Fruit fly (Drosophila melanogaster) whole organism, embryonic: ENCODE results near the gene CG13117.

Experiments used
- ATbp ChIP-seq: fragments of 200-800 bp; sonication (Bioruptor generic); optimal IDR thresholded peaks from 2 replicates; lab custom pipeline; 2017; ENCODE audit warnings: missing biosample characterization, mild to moderate bottlenecking, missing genetic modification characterization, missing genetic modification reagents
- Aef1 ChIP-seq: fragments of 200-800 bp; sonication (Bioruptor generic); IDR thresholded peaks from 3 replicates; pipeline ENCODE4 v1.3.6; 2022; ENCODE audit warnings: missing biosample characterization, missing genetic modification characterization
- Atf6 ChIP-seq: fragments of 200-800 bp; sonication (Bioruptor generic); IDR thresholded peaks from 2 replicates; pipeline ENCODE4 v1.3.6; 2022; ENCODE audit warnings: missing biosample characterization, missing genetic modification characterization
- C15 ChIP-seq: fragments of 200-800 bp; sonication (Bioruptor generic); IDR thresholded peaks from 3 replicates; pipeline ENCODE4 v1.3.6; 2022; ENCODE audit warnings: missing biosample characterization, missing genetic modification characterization
- CG1024 ChIP-seq: fragments of 200-800 bp; sonication (Bioruptor generic); IDR thresholded peaks from 2 replicates; pipeline ENCODE4 v1.3.6; 2022; ENCODE audit warnings: missing biosample characterization, missing genetic modification characterization
- CG10462 ChIP-seq: fragments of 200-800 bp; sonication (Bioruptor generic); optimal IDR thresholded peaks from 2 replicates; lab custom pipeline; 2016; ENCODE audit warnings: missing biosample characterization, missing genetic modification characterization
- CG10543 ChIP-seq: fragments of 200-800 bp; sonication (Bioruptor generic); optimal IDR thresholded peaks from 3 replicates; lab custom pipeline; 2017; ENCODE audit warnings: missing biosample characterization, mild to moderate bottlenecking, missing genetic modification characterization, moderate library complexity
- CG10654 ChIP-seq: fragments of 200-800 bp; sonication (Bioruptor generic); optimal IDR thresholded peaks from 2 replicates; lab custom pipeline; 2016; ENCODE audit warnings: missing biosample characterization, missing genetic modification characterization
- CG11398 ChIP-seq: fragments of 200-800 bp; sonication (Bioruptor generic); optimal IDR thresholded peaks from 2 replicates; lab custom pipeline; 2016; ENCODE audit warnings: missing biosample characterization, missing genetic modification characterization
- CG12942 ChIP-seq: fragments of 200-800 bp; sonication (Bioruptor generic); optimal IDR thresholded peaks from 3 replicates; lab custom pipeline; 2016; ENCODE audit warnings: missing biosample characterization, missing genetic modification characterization
- CG13287 ChIP-seq: fragments of 200-800 bp; sonication (Bioruptor generic); IDR thresholded peaks from 2 replicates; pipeline ENCODE4 v1.3.6; 2022; ENCODE audit warnings: missing biosample characterization, missing genetic modification characterization; ENCODE audit not compliant: partially characterized antibody
- CG14014 ChIP-seq: fragments of 200-800 bp; sonication (Bioruptor generic); IDR thresholded peaks from 2 replicates; pipeline ENCODE4 v1.3.6; 2022; ENCODE audit warnings: missing biosample characterization, missing genetic modification characterization
- CG14441 ChIP-seq: fragments of 200-800 bp; sonication (Bioruptor generic); IDR thresholded peaks from 2 replicates; pipeline ENCODE4 v1.3.6; 2022; ENCODE audit warnings: missing biosample characterization, missing genetic modification characterization
- CG15269 ChIP-seq: fragments of 200-800 bp; sonication (Bioruptor generic); optimal IDR thresholded peaks from 2 replicates; lab custom pipeline; 2018; ENCODE audit warnings: missing biosample characterization, mild to moderate bottlenecking, missing genetic modification characterization, moderate library complexity
- CG15696 ChIP-seq: fragments of 200-800 bp; sonication (Bioruptor generic); optimal IDR thresholded peaks from 2 replicates; lab custom pipeline; 2019; ENCODE audit warnings: missing biosample characterization, mild to moderate bottlenecking, missing genetic modification characterization, moderate library complexity
- CG31365 ChIP-seq: fragments of 200-800 bp; sonication (Bioruptor generic); optimal IDR thresholded peaks from 2 replicates; lab custom pipeline; 2018; ENCODE audit warnings: missing biosample characterization, mild to moderate bottlenecking, missing genetic modification characterization
- CG32772 ChIP-seq: fragments of 200-800 bp; sonication (Bioruptor generic); IDR thresholded peaks from 2 replicates; pipeline ENCODE4 v1.3.6; 2022; ENCODE audit warnings: missing biosample characterization, missing genetic modification characterization
- CG33557 ChIP-seq: fragments of 200-800 bp; sonication (Bioruptor generic); optimal IDR thresholded peaks from 2 replicates; lab custom pipeline; 2019; ENCODE audit warnings: missing biosample characterization, mild to moderate bottlenecking, missing genetic modification characterization, moderate library complexity
- CG3847 ChIP-seq: fragments of 200-800 bp; sonication (Bioruptor generic); IDR thresholded peaks from 2 replicates; pipeline ENCODE4 v1.3.6; 2022; ENCODE audit warnings: missing biosample characterization, missing genetic modification characterization
- CG4707 ChIP-seq: fragments of 200-800 bp; sonication (Bioruptor generic); optimal IDR thresholded peaks from 2 replicates; lab custom pipeline; 2018; ENCODE audit warnings: missing biosample characterization, mild to moderate bottlenecking, missing genetic modification characterization, moderate library complexity
- CG7556 ChIP-seq: fragments of 200-800 bp; sonication (Bioruptor generic); optimal IDR thresholded peaks from 2 replicates; lab custom pipeline; 2017; ENCODE audit warnings: missing biosample characterization, mild to moderate bottlenecking, missing genetic modification characterization
- CG7786 ChIP-seq: fragments of 200-800 bp; sonication (Bioruptor generic); optimal IDR thresholded peaks from 2 replicates; lab custom pipeline; 2016; ENCODE audit warnings: missing biosample characterization, missing genetic modification characterization
- CG9437 ChIP-seq: fragments of 200-800 bp; sonication (Bioruptor generic); optimal IDR thresholded peaks from 2 replicates; lab custom pipeline; 2018; ENCODE audit warnings: missing biosample characterization, mild to moderate bottlenecking, missing genetic modification characterization
- Dad ChIP-seq: fragments of 200-800 bp; sonication (Bioruptor generic); optimal IDR thresholded peaks from 3 replicates; lab custom pipeline; 2016; ENCODE audit warnings: missing biosample characterization, missing genetic modification characterization
- Deaf1 ChIP-seq: fragments of 200-800 bp; optimal IDR thresholded peaks from 3 replicates; lab custom pipeline; 2019; ENCODE audit warnings: missing biosample characterization, mild to moderate bottlenecking, missing genetic modification characterization, moderate library complexity
- Dfd ChIP-seq, 2 experiments: fragments of >200 bp; optimal IDR thresholded peaks; 2 replicates each; lab custom pipeline; 2017; ENCODE audit warnings: missing biosample characterization in 2 of 2, missing genetic modification characterization in 2 of 2
- Hr78 ChIP-seq, 2 experiments: fragments of 200-800 bp in 1 of 2; fragments of >200 bp in 1 of 2; sonication (Bioruptor generic) in 1 of 2; optimal IDR thresholded peaks; 2 replicates each; lab custom pipeline; 2017 to 2019; ENCODE audit warnings: missing biosample characterization in 2 of 2, missing genetic modification characterization in 2 of 2, mild to moderate bottlenecking in 1 of 2, moderate library complexity in 1 of 2
- Hsf ChIP-seq: fragments of 200-800 bp; sonication (Bioruptor generic); optimal IDR thresholded peaks from 3 replicates; lab custom pipeline; 2016; ENCODE audit warnings: missing biosample characterization, missing genetic modification characterization
- Oli ChIP-seq: fragments of 200-800 bp; sonication (Bioruptor generic); optimal IDR thresholded peaks from 2 replicates; lab custom pipeline; 2018; ENCODE audit warnings: missing biosample characterization, mild to moderate bottlenecking, missing genetic modification characterization, moderate library complexity
- Xrp1 ChIP-seq: fragments of 200-800 bp; sonication (Bioruptor generic); IDR thresholded peaks from 2 replicates; pipeline ENCODE4 v1.3.6; 2022; ENCODE audit warnings: missing biosample characterization, missing genetic modification characterization
- aop ChIP-seq: fragments of 200-800 bp; sonication (Bioruptor generic); IDR thresholded peaks from 2 replicates; pipeline ENCODE4 v1.3.6; 2022; ENCODE audit warnings: missing biosample characterization, missing genetic modification characterization
- br ChIP-seq: fragments of >200 bp; optimal IDR thresholded peaks from 2 replicates; lab custom pipeline; 2017
- bsh ChIP-seq, 2 experiments: fragments of 200-800 bp; sonication (Bioruptor generic); optimal IDR thresholded peaks; 2 replicates each; lab custom pipeline; 2017 to 2018; ENCODE audit warnings: mild to moderate bottlenecking in 2 of 2, missing biosample characterization in 2 of 2, missing genetic modification characterization in 2 of 2, moderate library complexity in 1 of 2
- dpn ChIP-seq, 2 experiments: fragments of 200-800 bp; sonication (Bioruptor generic); optimal IDR thresholded peaks; 3 replicates each; lab custom pipeline; 2016; ENCODE audit warnings: missing biosample characterization in 2 of 2, missing genetic modification characterization in 2 of 2
- exex ChIP-seq: fragments of 200-800 bp; sonication (Bioruptor generic); optimal IDR thresholded peaks from 4 replicates; lab custom pipeline; 2018; ENCODE audit warnings: missing biosample characterization, mild to moderate bottlenecking, missing genetic modification characterization, moderate library complexity
- gem ChIP-seq: fragments of 200-800 bp; sonication (Bioruptor generic); optimal IDR thresholded peaks from 2 replicates; lab custom pipeline; 2019; ENCODE audit warnings: missing biosample characterization, mild to moderate bottlenecking, missing genetic modification characterization, moderate library complexity
- gfzf ChIP-seq: fragments of 200-800 bp; sonication (Bioruptor generic); optimal IDR thresholded peaks from 2 replicates; lab custom pipeline; 2016; ENCODE audit warnings: missing biosample characterization, mild to moderate bottlenecking, missing genetic modification characterization, moderate library complexity
- lmd ChIP-seq: fragments of 200-800 bp; sonication (Bioruptor generic); IDR thresholded peaks from 2 replicates; pipeline ENCODE4 v1.3.6; 2022; ENCODE audit warnings: missing biosample characterization, missing genetic modification characterization
- nom ChIP-seq: fragments of 200-800 bp; sonication (Bioruptor generic); optimal IDR thresholded peaks from 2 replicates; lab custom pipeline; 2017; ENCODE audit warnings: missing biosample characterization, missing genetic modification characterization, mild to moderate bottlenecking, moderate library complexity, missing genetic modification reagents
- org-1 ChIP-seq: fragments of 200-800 bp; sonication (Bioruptor generic); optimal IDR thresholded peaks from 2 replicates; lab custom pipeline; 2017; ENCODE audit warnings: missing biosample characterization, missing genetic modification characterization
- pan ChIP-seq, 4 experiments: fragments of >200 bp in 3 of 4; fragments of 200-800 bp in 1 of 4; sonication (Bioruptor generic) in 1 of 4; optimal IDR thresholded peaks in 3 of 4; IDR thresholded peaks in 1 of 4; 2 replicates each; pipeline versions ENCODE4 v1.3.6 to Lab custom; 2017 to 2022; ENCODE audit warnings: missing biosample characterization in 2 of 4, missing genetic modification characterization in 2 of 4, mixed read lengths in 1 of 4
- pho ChIP-seq: fragments of 200-800 bp; sonication (Bioruptor generic); optimal IDR thresholded peaks from 2 replicates; lab custom pipeline; 2016; ENCODE audit warnings: missing biosample characterization, missing genetic modification characterization
- salm ChIP-seq: fragments of 200-800 bp; sonication (Bioruptor generic); optimal IDR thresholded peaks from 2 replicates; lab custom pipeline; 2018; ENCODE audit warnings: missing biosample characterization, mild to moderate bottlenecking, missing genetic modification characterization
- scrt ChIP-seq: fragments of 200-800 bp; sonication (Bioruptor generic); optimal IDR thresholded peaks from 2 replicates; lab custom pipeline; 2018; ENCODE audit warnings: missing biosample characterization, mild to moderate bottlenecking, missing genetic modification characterization, moderate library complexity
- sob ChIP-seq: fragments of 200-800 bp; sonication (Bioruptor generic); IDR thresholded peaks from 2 replicates; pipeline ENCODE4 v1.3.6; 2022; ENCODE audit warnings: missing biosample characterization, missing genetic modification characterization
- toy ChIP-seq: fragments of 200-800 bp; sonication (Bioruptor generic); IDR thresholded peaks from 2 replicates; pipeline ENCODE4 v1.3.6; 2022; ENCODE audit warnings: missing biosample characterization, missing genetic modification characterization
- trh ChIP-seq: fragments of 200-800 bp; sonication (Bioruptor generic); optimal IDR thresholded peaks from 2 replicates; lab custom pipeline; 2016; ENCODE audit warnings: missing biosample characterization, missing genetic modification characterization

CG13117 gene

dm6 chr2L:9692364-9693348 is 43.8 kb upstream of the CG13117 start (continued):
- TF ChIP-seq CG33557 (no peak), CG9437 (GFP tag; lab: Kevin White, UChicago) (peak; percentile 41), CG10543 (GFP tag; lab: Kevin White, UChicago) (peak; percentile 26), Hsf (GFP tag; lab: Kevin White, UChicago) (peak; percentile 56), CG15696 (tag; lab: Kevin White, UChicago) (no peak), sob (GFP tag; lab: Robert Waterston, UW) (peak; percentile 87), CG11398 (GFP tag; lab: Kevin White, UChicago) (no peak), CG15269 (tag; lab: Kevin White, UChicago) (peak; percentile 75), Dad (GFP tag; lab: Kevin White, UChicago) (no peak), bsh (GFP tag; optimal IDR thresholded peaks at IDR 0.05; lab: Kevin White, UChicago) (peak in 1 of 2 experiments; percentile 45), salm (tag; lab: Kevin White, UChicago) (no peak), Oli (peak; percentile 59), Aef1 (GFP tag; lab: Robert Waterston, UW) (peak; percentile 88), CG1024 (GFP tag; lab: Robert Waterston, UW) (peak; percentile 54; the same call in 1 of the 2 replicates), exex (tag; lab: Kevin White, UChicago) (peak; percentile 3), toy (GFP tag; lab: Robert Waterston, UW) (0 out of 2 replicates have a peak, but pooled peaks have one; percentile 55), nom (GFP tag; lab: Kevin White, UChicago) (peak; percentile 15), pho (GFP tag; lab: Kevin White, UChicago) (peak; percentile 40), scrt (GFP tag; lab: Kevin White, UChicago) (peak; percentile 53), Deaf1 (tag; lab: Kevin White, UChicago) (peak; percentile 38), lmd (GFP tag; lab: Robert Waterston, UW) (peak; percentile 81), br (lab: Kevin White, UChicago) (no peak), trh (no peak), CG32772 (GFP tag; lab: Robert Waterston, UW) (peak; percentile 59), dpn (GFP tag; optimal IDR thresholded peaks at IDR 0.05; lab: Kevin White, UChicago) (peak; percentile 48 to 59), aop (GFP tag; lab: Robert Waterston, UW) (no peak), org-1 (peak; percentile 32), CG10462 (GFP tag; lab: Kevin White, UChicago) (peak; percentile 23), CG13287 (GFP tag; lab: Robert Waterston, UW) (peak; percentile 10; the same call in 1 of the 2 replicates), ATbp (GFP tag; lab: Kevin White, UChicago) (peak; percentile 12), Atf6 (GFP tag; lab: Robert Waterston, UW) (peak; percentile 91), CG14014 (GFP tag; lab: Robert Waterston, UW) (peak; percentile 81), Hr78 (GFP tag; optimal IDR thresholded peaks at IDR 0.05; lab: Kevin White, UChicago) (no peak), CG4707 (GFP tag; lab: Kevin White, UChicago) (no peak), pan (optimal IDR thresholded peaks at IDR 0.05; lab: Kevin White, UChicago) (no peak), pan (GFP tag; optimal IDR thresholded peaks at IDR 0.05 in 1 of 2, IDR thresholded peaks at IDR 0.05 in 1 of 2) (peak in 1 of 2 experiments; percentile 88), C15 (GFP tag; lab: Robert Waterston, UW) (peak; percentile 65; the same call in 2 of the 3 replicates), CG12942 (GFP tag; lab: Kevin White, UChicago) (peak; percentile 24), gfzf (GFP tag; lab: Kevin White, UChicago) (no peak), Dfd (GFP tag; optimal IDR thresholded peaks at IDR 0.05; lab: Kevin White, UChicago) (no peak), CG7786 (GFP tag; lab: Kevin White, UChicago) (no peak), CG3847 (peak; percentile 78), CG7556 (peak; percentile 66), gem (tag; lab: Kevin White, UChicago) (peak; percentile 79), CG14441 (GFP tag; lab: Robert Waterston, UW) (peak; percentile 84), CG10654 (GFP tag; lab: Kevin White, UChicago) (peak; percentile 13), Xrp1 (GFP tag; lab: Robert Waterston, UW) (peak; percentile 65; the same call in 1 of the 2 replicates), CG31365 (tag; lab: Kevin White, UChicago) (no peak)
